Worm (Caenorhabditis elegans) whole organism, L3 larva: ENCODE measurements around the gene srbc-57.

Experiments
- R02D3.7 ChIP-seq: fragments of 150-350 bp; optimal IDR thresholded peaks from 2 replicates; lab custom pipeline; 2014; ENCODE audit warnings: missing biosample characterization, missing genetic modification characterization
- ZK546.5 ChIP-seq: sonication (generic microtip); optimal IDR thresholded peaks from 2 replicates; lab custom pipeline; 2017; ENCODE audit warnings: missing biosample characterization, missing genetic modification characterization
- ama-1 ChIP-seq: fragments of 150-350 bp; optimal IDR thresholded peaks from 2 replicates; lab custom pipeline; 2018
- ceh-9 ChIP-seq: sonication (generic microtip); optimal IDR thresholded peaks from 2 replicates; lab custom pipeline; 2018; ENCODE audit warnings: missing biosample characterization, missing genetic modification characterization
- daf-12 ChIP-seq: fragments of 150-350 bp; optimal IDR thresholded peaks from 2 replicates; lab custom pipeline; 2014; ENCODE audit warnings: missing biosample characterization, missing genetic modification reagents, missing genetic modification characterization
- egl-27 ChIP-seq: sonication (generic microtip); optimal IDR thresholded peaks from 4 replicates; lab custom pipeline; 2017; ENCODE audit warnings: missing biosample characterization, missing genetic modification reagents, missing genetic modification characterization
- egl-5 ChIP-seq: fragments of 150-350 bp; optimal IDR thresholded peaks from 2 replicates; lab custom pipeline; 2017; ENCODE audit warnings: missing biosample characterization, missing genetic modification reagents, missing genetic modification characterization, inconsistent platforms
- elt-1 ChIP-seq: fragments of 150-350 bp; optimal IDR thresholded peaks from 2 replicates; lab custom pipeline; 2014; ENCODE audit warnings: missing biosample characterization, missing genetic modification characterization
- elt-2 ChIP-seq: sonication (generic microtip); optimal IDR thresholded peaks from 2 replicates; lab custom pipeline; 2016; ENCODE audit warnings: missing genetic modification reagents, mild to moderate bottlenecking, missing genetic modification characterization, missing compliant biosample characterization
- elt-3 ChIP-seq, 3 experiments: fragments of 150-350 bp in 1 of 3; sonication (generic microtip) in 2 of 3; optimal IDR thresholded peaks; 2 replicates in 2 of 3; 4 replicates in 1 of 3; lab custom pipeline; 2014 to 2017; ENCODE audit warnings: missing biosample characterization in 3 of 3, missing genetic modification characterization in 3 of 3
- fkh-10 ChIP-seq: sonication (generic microtip); optimal IDR thresholded peaks from 2 replicates; lab custom pipeline; 2017; ENCODE audit warnings: missing biosample characterization, missing genetic modification reagents, missing genetic modification characterization
- fkh-2 ChIP-seq: fragments of 150-350 bp; optimal IDR thresholded peaks from 2 replicates; lab custom pipeline; 2014; ENCODE audit warnings: missing biosample characterization, missing genetic modification reagents, missing genetic modification characterization
- fos-1 ChIP-seq: fragments of 150-350 bp; optimal IDR thresholded peaks from 2 replicates; lab custom pipeline; 2014; ENCODE audit warnings: missing biosample characterization, missing genetic modification characterization
- hmg-11 ChIP-seq: sonication (generic microtip); optimal IDR thresholded peaks from 2 replicates; lab custom pipeline; 2016; ENCODE audit warnings: missing genetic modification characterization, missing compliant biosample characterization
- jun-1 ChIP-seq: fragments of 150-350 bp; optimal IDR thresholded peaks from 2 replicates; lab custom pipeline; 2014; ENCODE audit warnings: missing biosample characterization, missing genetic modification reagents, missing genetic modification characterization
- lin-15B ChIP-seq: fragments of 150-350 bp; optimal IDR thresholded peaks from 2 replicates; lab custom pipeline; 2014; ENCODE audit warnings: missing biosample characterization, missing genetic modification characterization
- lin-39 ChIP-seq: fragments of 150-350 bp; optimal IDR thresholded peaks from 2 replicates; lab custom pipeline; 2018; ENCODE audit warnings: missing biosample characterization, missing genetic modification reagents, missing genetic modification characterization
- lsy-12 ChIP-seq: sonication (generic microtip); optimal IDR thresholded peaks from 2 replicates; lab custom pipeline; 2016; ENCODE audit warnings: mild to moderate bottlenecking, missing genetic modification characterization, missing compliant biosample characterization
- mml-1 ChIP-seq: fragments of 150-350 bp; sonication (generic microtip); optimal IDR thresholded peaks from 3 replicates; lab custom pipeline; 2014; ENCODE audit warnings: missing biosample characterization, missing genetic modification characterization
- nfya-1 ChIP-seq: sonication (generic microtip); optimal IDR thresholded peaks from 2 replicates; lab custom pipeline; 2017; ENCODE audit warnings: missing genetic modification characterization, mild to moderate bottlenecking, missing compliant biosample characterization, antibody characterized with exemption, moderate library complexity; ENCODE audit not compliant: insufficient read depth
- nhr-11 ChIP-seq: fragments of 150-350 bp; optimal IDR thresholded peaks from 2 replicates; lab custom pipeline; 2014; ENCODE audit warnings: missing biosample characterization, missing genetic modification characterization
- nhr-23 ChIP-seq: fragments of 150-350 bp; optimal IDR thresholded peaks from 2 replicates; lab custom pipeline; 2014; ENCODE audit warnings: missing biosample characterization, missing genetic modification reagents, missing genetic modification characterization
- nhr-237 ChIP-seq: fragments of 150-350 bp; optimal IDR thresholded peaks from 2 replicates; lab custom pipeline; 2014; ENCODE audit warnings: missing biosample characterization, missing genetic modification characterization
- nhr-25 ChIP-seq: sonication (generic microtip); optimal IDR thresholded peaks from 2 replicates; lab custom pipeline; 2017; ENCODE audit warnings: missing biosample characterization, missing genetic modification characterization
- nhr-28 ChIP-seq: fragments of 150-350 bp; optimal IDR thresholded peaks from 2 replicates; lab custom pipeline; 2014; ENCODE audit warnings: missing biosample characterization, missing genetic modification characterization
- nhr-43 ChIP-seq: sonication (generic microtip); optimal IDR thresholded peaks from 2 replicates; lab custom pipeline; 2016; ENCODE audit warnings: mild to moderate bottlenecking, missing genetic modification characterization, missing compliant biosample characterization; ENCODE audit not compliant: poor library complexity, severe bottlenecking
- nhr-67 ChIP-seq: fragments of 150-350 bp; optimal IDR thresholded peaks from 2 replicates; lab custom pipeline; 2014; ENCODE audit warnings: missing biosample characterization, missing genetic modification characterization
- nhr-77 ChIP-seq: fragments of 150-350 bp; optimal IDR thresholded peaks from 2 replicates; lab custom pipeline; 2014; ENCODE audit warnings: missing biosample characterization, missing genetic modification characterization
- pha-4 ChIP-seq: fragments of 150-350 bp; optimal IDR thresholded peaks from 2 replicates; lab custom pipeline; 2014; ENCODE audit warnings: missing biosample characterization, missing genetic modification reagents, missing genetic modification characterization
- pqm-1 ChIP-seq: fragments of 150-350 bp; optimal IDR thresholded peaks from 2 replicates; lab custom pipeline; 2017; ENCODE audit warnings: missing biosample characterization, missing genetic modification characterization, inconsistent platforms
- skn-1 ChIP-seq: fragments of 150-350 bp; optimal IDR thresholded peaks from 2 replicates; lab custom pipeline; 2014; ENCODE audit warnings: missing biosample characterization, missing genetic modification characterization
- snpc-4 ChIP-seq: fragments of 150-350 bp; optimal IDR thresholded peaks from 2 replicates; lab custom pipeline; 2014; ENCODE audit warnings: missing biosample characterization, missing genetic modification characterization
- tbx-2 ChIP-seq: sonication (generic microtip); optimal IDR thresholded peaks from 2 replicates; lab custom pipeline; 2016; ENCODE audit warnings: mild to moderate bottlenecking, missing genetic modification characterization, missing compliant biosample characterization
- unc-62 ChIP-seq: fragments of 150-350 bp; sonication (generic microtip); optimal IDR thresholded peaks from 4 replicates; lab custom pipeline; 2014; ENCODE audit warnings: missing biosample characterization, missing genetic modification reagents, missing genetic modification characterization
- zag-1 ChIP-seq: fragments of 150-350 bp; optimal IDR thresholded peaks from 2 replicates; lab custom pipeline; 2014; ENCODE audit warnings: missing biosample characterization, missing genetic modification characterization
- ztf-11 ChIP-seq: fragments of 150-350 bp; optimal IDR thresholded peaks from 2 replicates; lab custom pipeline; 2014; ENCODE audit warnings: missing biosample characterization, missing genetic modification characterization

srbc-57 gene

DNA sequence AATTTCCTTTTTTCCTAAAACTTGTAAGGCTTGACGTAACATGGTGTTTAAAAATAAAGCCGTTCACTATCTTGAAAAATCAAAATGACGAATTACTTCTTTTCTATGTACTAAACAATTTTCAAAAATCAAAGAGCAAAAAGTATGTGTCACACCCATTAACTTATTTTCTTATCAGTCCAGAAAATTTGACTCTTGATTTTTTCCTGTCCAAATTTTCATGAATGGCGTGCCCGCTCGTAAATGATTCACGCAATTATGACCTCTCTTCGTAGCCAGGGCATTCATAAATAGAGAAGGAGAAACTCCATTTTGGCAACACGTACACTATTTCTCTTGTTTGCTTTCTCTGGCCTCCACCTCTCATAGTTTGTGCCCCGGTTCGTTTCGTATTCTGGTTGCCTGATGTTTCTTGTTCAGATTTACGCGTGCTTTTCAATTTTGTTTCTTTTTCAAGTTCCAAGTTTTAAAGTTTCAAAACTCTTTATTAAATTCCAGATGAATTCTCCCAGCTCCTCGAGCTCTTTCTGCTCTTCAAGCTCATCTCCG, 9.4 kb upstream of the srbc-57 start, which contains the start of gene nhr-55:
nhr-55 (plus strand) TSS at position 499 of the 549 bp plus-strand sequence.
- TF ChIP-seq pqm-1 (tag; lab: Kevin White, UChicago): peak; percentile 90
- TF ChIP-seq elt-1 (tag; lab: Kevin White, UChicago): no peak
- TF ChIP-seq jun-1 (tag; lab: Kevin White, UChicago): peak; percentile 56
- peak; percentile 70 for TF ChIP-seq pha-4 (tag; lab: Kevin White, UChicago)
- TF ChIP-seq lin-15B (tag; lab: Kevin White, UChicago): no peak
- TF ChIP-seq elt-2 (tag; lab: Kevin White, UChicago): peak; percentile 82

DNA sequence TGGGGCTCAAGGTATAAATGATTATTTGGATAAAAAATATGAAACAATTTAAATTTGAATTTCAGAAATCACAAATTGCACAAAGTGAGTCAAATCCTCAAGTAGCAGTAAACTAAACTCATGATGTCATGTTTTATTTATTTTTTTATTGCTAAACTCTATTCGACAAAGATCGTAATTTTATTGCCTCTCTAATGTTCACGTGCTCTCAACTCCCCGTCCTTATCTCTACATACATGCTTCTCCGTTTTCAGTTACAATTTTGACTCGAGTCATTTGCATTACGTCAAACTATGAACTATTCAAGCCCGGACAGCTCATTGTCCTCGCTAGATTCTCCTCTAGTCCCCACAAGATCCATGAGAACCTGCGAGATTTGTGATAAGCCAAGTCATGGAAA, 6.2 kb upstream of the srbc-57 start, which contains the start of gene nhr-99:
nhr-99 (plus strand) TSS at position 263 of the 400 bp plus-strand sequence.
- TF ChIP-seq nfya-1: no peak
- no peak for TF ChIP-seq fos-1
- TF ChIP-seq pqm-1 (tag; lab: Kevin White, UChicago): peak; percentile 85
- TF ChIP-seq fkh-10 (GFP tag; lab: Kevin White, UChicago): no peak
- TF ChIP-seq mml-1: no peak
- no peak for TF ChIP-seq egl-27 (tag; lab: Kevin White, UChicago)
- TF ChIP-seq ceh-9 (tag; lab: Kevin White, UChicago): no peak
- no peak for TF ChIP-seq hmg-11 (tag; lab: Kevin White, UChicago)
- no peak for TF ChIP-seq daf-12 (tag; lab: Kevin White, UChicago)
- TF ChIP-seq ZK546.5 (tag; lab: Kevin White, UChicago): no peak
- TF ChIP-seq nhr-25 (tag; lab: Kevin White, UChicago): no peak
- TF ChIP-seq snpc-4 (tag; lab: Kevin White, UChicago): no peak
- peak; percentile 73 for TF ChIP-seq elt-2 (tag; lab: Kevin White, UChicago)
- TF ChIP-seq nhr-43 (tag; lab: Kevin White, UChicago): no peak
- TF ChIP-seq lsy-12: no peak
- TF ChIP-seq nhr-237 (tag; lab: Kevin White, UChicago): no peak
- no peak for TF ChIP-seq tbx-2 (tag; lab: Kevin White, UChicago)
- TF ChIP-seq unc-62 (GFP tag; lab: Kevin White, UChicago): no peak
- no peak for TF ChIP-seq lin-39 (tag; lab: Kevin White, UChicago)
- peak; percentile 62 for TF ChIP-seq jun-1 (tag; lab: Kevin White, UChicago)
- peak; percentile 38 for TF ChIP-seq pha-4 (tag; lab: Kevin White, UChicago)
- no peak for TF ChIP-seq nhr-28 (tag; lab: Kevin White, UChicago)
- TF ChIP-seq fkh-2 (tag; lab: Kevin White, UChicago): no peak
- no peak for TF ChIP-seq nhr-67
- TF ChIP-seq skn-1 (tag; lab: Kevin White, UChicago): no peak
- TF ChIP-seq ztf-11 (tag; lab: Kevin White, UChicago): no peak
- TF ChIP-seq R02D3.7: no peak
- TF ChIP-seq nhr-77: no peak
- TF ChIP-seq ama-1 (lab: Kevin White, UChicago): no peak
- TF ChIP-seq elt-1 (tag; lab: Kevin White, UChicago): no peak
- TF ChIP-seq zag-1: no peak
- no peak for TF ChIP-seq egl-5 (tag; lab: Kevin White, UChicago)
- no peak for TF ChIP-seq lin-15B (tag; lab: Kevin White, UChicago)
- TF ChIP-seq elt-3 (tag; optimal IDR thresholded peaks at IDR 0.05; lab: Kevin White, UChicago): no peak
- TF ChIP-seq, all 47 proteins: peak for 4

DNA sequence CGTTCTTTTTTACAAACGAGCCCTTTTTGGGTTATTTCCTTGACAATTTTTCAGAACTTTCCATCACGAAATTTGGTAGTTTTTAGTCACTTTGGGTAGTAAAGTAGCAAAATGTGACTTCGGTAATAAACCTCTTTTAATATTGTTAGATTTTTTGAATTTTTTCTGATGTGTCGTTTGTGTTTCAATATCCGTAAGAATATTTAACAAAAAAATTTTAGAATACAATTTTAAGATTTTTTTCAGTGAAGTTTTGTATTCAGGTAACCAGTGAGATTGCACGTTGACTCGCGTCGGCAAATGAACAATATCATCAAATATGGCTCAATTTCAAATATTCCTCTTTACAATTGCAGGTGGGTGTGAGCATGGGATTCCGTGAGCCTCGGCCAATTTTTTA, 4.2 kb upstream of the srbc-57 start, which contains the start of gene srt-31:
srt-31 (plus strand) TSS at position 301 of the 400 bp plus-strand sequence.
- TF ChIP-seq ama-1 (lab: Kevin White, UChicago) (no peak), nhr-23 (tag; lab: Kevin White, UChicago) (no peak), pqm-1 (tag; lab: Kevin White, UChicago) (no peak), nfya-1 (no peak), nhr-237 (tag; lab: Kevin White, UChicago) (no peak), daf-12 (tag; lab: Kevin White, UChicago) (no peak), nhr-11 (no peak), lin-15B (tag; lab: Kevin White, UChicago) (no peak), fkh-10 (GFP tag; lab: Kevin White, UChicago) (no peak), ceh-9 (tag; lab: Kevin White, UChicago) (no peak)
